Fruit fly (Drosophila melanogaster): ENCODE measurements around the gene Ulp1.

dm6 chrX:19211982-19212381, 4.0 kb upstream of the Ulp1 start, which contains the start of gene CG14195:
- no peak for TF ChIP-seq psq (GFP tag; optimal IDR thresholded peaks at IDR 0.05)
- no peak for TF ChIP-seq Myc (optimal IDR thresholded peaks at IDR 0.05)
- no peak for TF ChIP-seq OdsH (GFP tag; optimal IDR thresholded peaks at IDR 0.05)
- TF ChIP-seq CrebA (GFP tag; optimal IDR thresholded peaks at IDR 0.05; ENCODE audit: borderline replicate concordance): no peak
- no peak for TF ChIP-seq br (GFP tag; optimal IDR thresholded peaks at IDR 0.05)
- TF ChIP-seq jim (GFP tag; optimal IDR thresholded peaks at IDR 0.05): no peak
- TF ChIP-seq fru (GFP tag; optimal IDR thresholded peaks at IDR 0.05): no peak
